Fruit fly (Drosophila melanogaster): ENCODE measurements around the gene Dlc90F.

DNA sequence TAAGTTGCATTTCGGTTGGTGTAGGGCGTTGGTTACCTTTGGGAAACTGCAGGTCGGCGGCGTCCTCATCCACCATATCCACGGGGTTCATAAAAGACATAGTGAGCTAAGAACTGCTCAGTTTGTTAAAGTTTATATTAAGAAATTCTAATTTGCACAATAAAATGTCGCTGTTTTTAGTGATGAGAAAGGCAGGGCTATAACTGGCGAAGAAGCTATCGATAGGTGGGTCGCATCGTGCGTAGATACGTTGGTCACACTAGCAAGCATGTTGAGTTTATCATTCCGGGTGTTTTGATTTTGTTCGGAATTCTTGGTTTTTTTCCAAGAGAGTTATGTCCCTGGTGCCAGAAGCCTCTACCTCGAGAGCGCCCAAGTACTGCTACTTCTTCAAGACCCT is 43.7 kb upstream of the Dlc90F start, which contains the start of the genes Ada2a, Polr2D, Tgs1 and moi:
- TF ChIP-seq Mnt (GFP tag; optimal IDR thresholded peaks at IDR 0.05) (peak; percentile 21), Crg-1 (GFP tag; optimal IDR thresholded peaks at IDR 0.05) (no peak), bab1 (GFP tag; optimal IDR thresholded peaks at IDR 0.05) (peak; percentile 57), cnc (optimal IDR thresholded peaks at IDR 0.05) (no peak), tj (GFP tag; optimal IDR thresholded peaks at IDR 0.05) (no peak)
